Worm (Caenorhabditis elegans): ENCODE data around the gene Y62H9A.14.

Gene Y62H9A.14

DNA sequence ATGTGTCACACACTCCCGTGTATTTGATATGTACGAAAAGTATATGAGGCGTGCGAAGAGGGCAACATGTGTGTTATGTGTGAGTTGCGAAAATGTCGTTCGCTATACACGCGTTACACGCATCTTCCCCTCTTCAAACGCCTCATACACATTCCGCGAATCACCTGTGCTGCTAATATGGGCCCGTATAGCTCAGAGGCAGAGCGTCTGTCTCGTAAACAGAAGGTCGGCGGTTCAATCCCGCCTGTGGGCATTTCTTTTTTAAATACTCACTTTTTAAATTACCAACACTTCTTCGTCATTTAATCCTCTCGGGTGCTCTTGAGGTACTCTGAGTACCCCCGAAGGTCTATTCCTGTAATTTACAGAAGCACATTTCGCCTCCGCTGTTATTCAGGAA is 12.5 kb downstream of the Y62H9A.14 start:
- TF ChIP-seq nhr-41 (GFP tag; IDR thresholded peaks at IDR 0.05) (0 out of 2 replicates have a peak, but pooled peaks have one; percentile 10), ces-1 (GFP tag; optimal IDR thresholded peaks at IDR 0.05) (no peak), egl-43 (GFP tag; IDR thresholded peaks at IDR 0.05) (no peak; the same call in 1 of the 2 replicates), daf-19 (GFP tag; conservative IDR thresholded peaks at IDR 0.05) (0 out of 2 replicates have a peak, but pooled peaks have one; percentile 45), Y48G9A.11 (GFP tag; IDR thresholded peaks at IDR 0.05) (peak; percentile 75), ceh-44 (GFP tag; IDR thresholded peaks at IDR 0.05) (0 out of 2 replicates have a peak, but pooled peaks have one; percentile 49), lsy-2 (tag; optimal IDR thresholded peaks at IDR 0.05) (no peak), lim-7 (GFP tag; IDR thresholded peaks at IDR 0.05) (peak; percentile 82; the same call in 1 of the 2 replicates), unc-62 (GFP tag; optimal IDR thresholded peaks at IDR 0.05 in 1 of 2) (no peak), unc-62 (tag; optimal IDR thresholded peaks at IDR 0.05) (no peak), lir-3 (tag; optimal IDR thresholded peaks at IDR 0.05) (peak; percentile 7), lin-29 (GFP tag; IDR thresholded peaks at IDR 0.05) (no peak), jun-1 (tag; optimal IDR thresholded peaks at IDR 0.05) (no peak), lin-38 (GFP tag; IDR thresholded peaks at IDR 0.05) (no peak), sdz-12 (GFP tag; optimal IDR thresholded peaks at IDR 0.05) (no peak), tra-1 (GFP tag; IDR thresholded peaks at IDR 0.05) (peak; percentile 65), F37D6.2 (tag; optimal IDR thresholded peaks at IDR 0.05) (no peak), skn-1 (tag; optimal IDR thresholded peaks at IDR 0.05) (no peak), pha-4 (GFP tag; IDR thresholded peaks at IDR 0.05) (peak; percentile 67; the same call in 1 of the 2 replicates), pha-4 (tag; optimal IDR thresholded peaks at IDR 0.05) (no peak), snpc-1.2 (GFP tag; IDR thresholded peaks at IDR 0.05) (peak; percentile 93), aha-1 (tag) (peak; percentile 33), daf-16 (GFP tag; optimal IDR thresholded peaks at IDR 0.05) (peak in 1 of 2 experiments; percentile 41), daf-16 (tag; optimal IDR thresholded peaks at IDR 0.05) (peak; percentile 41), dmd-8 (GFP tag; IDR thresholded peaks at IDR 0.05) (peak; percentile 84), nhr-10 (tag; optimal IDR thresholded peaks at IDR 0.05) (no peak), ZK337.2 (GFP tag; IDR thresholded peaks at IDR 0.05) (no peak), ceh-62 (tag; optimal IDR thresholded peaks at IDR 0.05) (no peak), vab-7 (GFP tag; IDR thresholded peaks at IDR 0.05) (peak; percentile 66; the same call in 1 of the 2 replicates)

DNA sequence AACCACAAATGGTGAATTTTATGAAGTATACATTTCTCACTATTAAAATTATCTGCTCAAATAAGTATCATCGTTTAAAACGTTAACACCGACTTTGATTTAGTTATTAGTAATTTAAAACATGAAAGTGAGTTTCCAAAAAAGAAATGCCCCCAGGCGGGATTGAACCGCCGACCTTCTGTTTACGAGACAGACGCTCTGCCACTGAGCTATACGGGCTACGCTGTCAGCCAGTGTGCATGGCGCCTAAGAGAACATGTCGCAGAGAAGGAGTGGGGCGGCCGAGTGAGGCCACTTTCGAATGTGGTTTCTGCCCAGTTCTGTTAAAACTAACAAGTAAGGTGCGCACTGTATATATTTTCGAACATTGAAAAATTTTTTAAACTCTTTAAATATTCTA is 13.9 kb downstream of the Y62H9A.14 start:
- TF ChIP-seq ZK337.2 (GFP tag; IDR thresholded peaks at IDR 0.05) = peak; percentile 43; the same call in 1 of the 2 replicates
- TF ChIP-seq lin-38 (GFP tag; IDR thresholded peaks at IDR 0.05) = peak; percentile 71
- TF ChIP-seq nhr-28 (tag; optimal IDR thresholded peaks at IDR 0.05) = peak; percentile 12
- peak; percentile 85 for TF ChIP-seq lim-7 (GFP tag; IDR thresholded peaks at IDR 0.05)
- peak; percentile 31 for TF ChIP-seq ztf-7 (tag; optimal IDR thresholded peaks at IDR 0.05)
- TF ChIP-seq madf-5 (GFP tag; IDR thresholded peaks at IDR 0.05) = peak; percentile 66 to 71; a peak in 2 of 4 replicates
- no peak for TF ChIP-seq ZK546.5 (tag; optimal IDR thresholded peaks at IDR 0.05)
- no peak for TF ChIP-seq nhr-111 (GFP tag; optimal IDR thresholded peaks at IDR 0.05)
- TF ChIP-seq skn-1 (tag; optimal IDR thresholded peaks at IDR 0.05) = no peak
- TF ChIP-seq ceh-62 (tag; optimal IDR thresholded peaks at IDR 0.05) = no peak
- TF ChIP-seq daf-8 (GFP tag; IDR thresholded peaks at IDR 0.05) = 0 out of 2 replicates have a peak, but pooled peaks have one; percentile 60
- TF ChIP-seq F10B5.3 (tag; optimal IDR thresholded peaks at IDR 0.05) = peak; percentile 61
- TF ChIP-seq nhr-42 (GFP tag; IDR thresholded peaks at IDR 0.05) = peak; percentile 86
- peak; percentile 51; the same call in 1 of the 2 replicates for TF ChIP-seq Y105C5A.15 (GFP tag; IDR thresholded peaks at IDR 0.05)
- TF ChIP-seq aha-1 (tag) = peak; percentile 94
- TF ChIP-seq unc-39 (tag; optimal IDR thresholded peaks at IDR 0.05) = no peak
- TF ChIP-seq ceh-44 (GFP tag; IDR thresholded peaks at IDR 0.05) = 0 out of 2 replicates have a peak, but pooled peaks have one; percentile 16
- no peak for TF ChIP-seq fos-1 (tag; optimal IDR thresholded peaks at IDR 0.05)
- peak; percentile 63; the same call in 1 of the 2 replicates for TF ChIP-seq F44E2.7 (GFP tag; IDR thresholded peaks at IDR 0.05)
- TF ChIP-seq ceh-20 (GFP tag; IDR thresholded peaks at IDR 0.05) = peak; percentile 73
- TF ChIP-seq vab-7 (GFP tag; IDR thresholded peaks at IDR 0.05) = peak; percentile 89
- peak; percentile 72; the same call in 1 of the 2 replicates for TF ChIP-seq tra-1 (GFP tag; IDR thresholded peaks at IDR 0.05)
- peak; percentile 82 for TF ChIP-seq F37D6.2 (tag; optimal IDR thresholded peaks at IDR 0.05)
- TF ChIP-seq unc-130 (GFP tag; optimal IDR thresholded peaks at IDR 0.05) = peak; percentile 16
- peak; percentile 54; the same call in 1 of the 2 replicates for TF ChIP-seq arid-1 (GFP tag; conservative IDR thresholded peaks at IDR 0.05)
- peak; percentile 63; the same call in 1 of the 2 replicates for TF ChIP-seq php-3 (GFP tag; IDR thresholded peaks at IDR 0.05)
- no peak for TF ChIP-seq daf-19 (GFP tag; conservative IDR thresholded peaks at IDR 0.05)
- TF ChIP-seq mes-2 (tag; optimal IDR thresholded peaks at IDR 0.05; ENCODE audit: poor library complexity, severe bottlenecking) = peak; percentile 85
- no peak for TF ChIP-seq nhr-25 (tag; optimal IDR thresholded peaks at IDR 0.05; ENCODE audit: borderline replicate concordance, insufficient read depth)
- peak in 1 of 2 experiments; percentile 2 for TF ChIP-seq hif-1 (tag; optimal IDR thresholded peaks at IDR 0.05)
- no peak for TF ChIP-seq tag-97 (GFP tag; IDR thresholded peaks at IDR 0.05)

Data from whole organism, L4 larva.